Worm (Caenorhabditis elegans) whole organism, mixed stage, embryonic: ENCODE measurements around the gene cfim-2.

Experiments
- bed-3 ChIP-seq: fragments of 200-800 bp; sonication (Bioruptor generic); optimal IDR thresholded peaks from 3 replicates; lab custom pipeline; 2018; ENCODE audit warnings: mild to moderate bottlenecking, missing genetic modification characterization, moderate library complexity, missing compliant biosample characterization
- blmp-1 ChIP-seq: fragments of 150-350 bp; optimal IDR thresholded peaks from 2 replicates; lab custom pipeline; 2014; ENCODE audit warnings: missing biosample characterization, missing genetic modification characterization
- ceh-39 ChIP-seq: fragments of 150-350 bp; optimal IDR thresholded peaks from 2 replicates; lab custom pipeline; 2014; ENCODE audit warnings: missing biosample characterization, missing genetic modification characterization
- ceh-43 ChIP-seq: fragments of 200-800 bp; sonication (Bioruptor generic); optimal IDR thresholded peaks from 2 replicates; lab custom pipeline; 2018; ENCODE audit warnings: mild to moderate bottlenecking, missing genetic modification characterization, moderate library complexity, missing compliant biosample characterization
- ceh-83 ChIP-seq: fragments of 200-800 bp; sonication (Bioruptor generic); optimal IDR thresholded peaks from 2 replicates; lab custom pipeline; 2018; ENCODE audit warnings: mild to moderate bottlenecking, missing genetic modification characterization, missing compliant biosample characterization
- ces-1 ChIP-seq: fragments of 150-350 bp; optimal IDR thresholded peaks from 2 replicates; lab custom pipeline; 2014; ENCODE audit warnings: missing biosample characterization, missing genetic modification reagents, missing genetic modification characterization
- cnd-1 ChIP-seq: fragments of 200-800 bp; sonication (Bioruptor generic); optimal IDR thresholded peaks from 2 replicates; lab custom pipeline; 2018; ENCODE audit warnings: mild to moderate bottlenecking, missing genetic modification characterization, missing compliant biosample characterization
- elt-1 ChIP-seq: sonication (generic microtip); optimal IDR thresholded peaks from 2 replicates; lab custom pipeline; 2017; ENCODE audit warnings: missing genetic modification characterization, mild to moderate bottlenecking, missing compliant biosample characterization, antibody characterized with exemption, moderate library complexity, borderline replicate concordance; ENCODE audit not compliant: insufficient read depth
- elt-3 ChIP-seq: fragments of 150-350 bp; optimal IDR thresholded peaks from 2 replicates; lab custom pipeline; 2014; ENCODE audit warnings: missing biosample characterization, missing genetic modification characterization
- flh-1 ChIP-seq: fragments of 200-800 bp; sonication (Bioruptor generic); optimal IDR thresholded peaks from 2 replicates; lab custom pipeline; 2018; ENCODE audit warnings: mild to moderate bottlenecking, missing genetic modification characterization, moderate library complexity, missing compliant biosample characterization
- ham-2 ChIP-seq: fragments of 200-800 bp; sonication (Bioruptor generic); optimal IDR thresholded peaks from 2 replicates; lab custom pipeline; 2018; ENCODE audit warnings: mild to moderate bottlenecking, missing genetic modification characterization, missing compliant biosample characterization
- hlh-1 ChIP-seq: fragments of 150-350 bp; optimal IDR thresholded peaks from 2 replicates; lab custom pipeline; 2014; ENCODE audit warnings: missing biosample characterization, missing genetic modification reagents, missing genetic modification characterization
- lin-13 ChIP-seq: fragments of 150-350 bp; optimal IDR thresholded peaks from 2 replicates; lab custom pipeline; 2014; ENCODE audit warnings: missing biosample characterization, missing genetic modification characterization
- lin-32 ChIP-seq: fragments of 200-800 bp; sonication (Bioruptor generic); optimal IDR thresholded peaks from 2 replicates; lab custom pipeline; 2018; ENCODE audit warnings: mild to moderate bottlenecking, missing genetic modification characterization, missing compliant biosample characterization
- lsy-2 ChIP-seq: fragments of 150-350 bp; optimal IDR thresholded peaks from 2 replicates; lab custom pipeline; 2014; ENCODE audit warnings: missing biosample characterization, missing genetic modification characterization
- mab-5 ChIP-seq: fragments of 150-350 bp; optimal IDR thresholded peaks from 2 replicates; lab custom pipeline; 2014; ENCODE audit warnings: missing biosample characterization, missing genetic modification characterization
- mep-1 ChIP-seq: fragments of 150-350 bp; optimal IDR thresholded peaks from 2 replicates; lab custom pipeline; 2017; ENCODE audit warnings: missing biosample characterization, missing genetic modification reagents, missing genetic modification characterization, inconsistent platforms
- mls-2 ChIP-seq: sonication (generic microtip); optimal IDR thresholded peaks from 2 replicates; lab custom pipeline; 2016; ENCODE audit warnings: mild to moderate bottlenecking, missing genetic modification characterization, moderate library complexity, missing compliant biosample characterization
- nhr-12 ChIP-seq: fragments of 150-350 bp; optimal IDR thresholded peaks from 2 replicates; lab custom pipeline; 2014; ENCODE audit warnings: missing biosample characterization, missing genetic modification characterization
- nhr-237 ChIP-seq: fragments of 150-350 bp; optimal IDR thresholded peaks from 2 replicates; lab custom pipeline; 2014; ENCODE audit warnings: missing biosample characterization, missing genetic modification characterization
- nhr-28 ChIP-seq: fragments of 150-350 bp; optimal IDR thresholded peaks from 2 replicates; lab custom pipeline; 2014; ENCODE audit warnings: missing biosample characterization, missing genetic modification characterization
- nhr-76 ChIP-seq: sonication (generic microtip); optimal IDR thresholded peaks from 2 replicates; lab custom pipeline; 2017; ENCODE audit warnings: missing biosample characterization, missing genetic modification characterization
- pha-4 ChIP-seq: fragments of 150-350 bp; optimal IDR thresholded peaks from 2 replicates; lab custom pipeline; 2018; ENCODE audit warnings: missing biosample characterization, missing genetic modification reagents, missing genetic modification characterization
- sem-2 ChIP-seq: fragments of 200-800 bp; sonication (Bioruptor generic); optimal IDR thresholded peaks from 2 replicates; lab custom pipeline; 2018; ENCODE audit warnings: mild to moderate bottlenecking, missing genetic modification characterization, missing compliant biosample characterization
- sptf-1 ChIP-seq: sonication (generic microtip); optimal IDR thresholded peaks from 2 replicates; lab custom pipeline; 2017; ENCODE audit warnings: mild to moderate bottlenecking, missing genetic modification characterization, moderate library complexity, missing compliant biosample characterization
- tbx-8 ChIP-seq: fragments of 200-800 bp; sonication (Bioruptor generic); optimal IDR thresholded peaks from 2 replicates; lab custom pipeline; 2018; ENCODE audit warnings: mild to moderate bottlenecking, missing genetic modification characterization, moderate library complexity, missing compliant biosample characterization
- unc-120 ChIP-seq: sonication (generic microtip); optimal IDR thresholded peaks from 2 replicates; lab custom pipeline; 2017; ENCODE audit warnings: missing genetic modification characterization, missing compliant biosample characterization; ENCODE audit not compliant: poor library complexity, severe bottlenecking
- unc-39 ChIP-seq: fragments of 150-350 bp; optimal IDR thresholded peaks from 2 replicates; lab custom pipeline; 2014; ENCODE audit warnings: missing biosample characterization, missing genetic modification characterization
- unc-62 ChIP-seq: fragments of 150-350 bp; optimal IDR thresholded peaks from 2 replicates; lab custom pipeline; 2014; ENCODE audit warnings: missing biosample characterization, missing genetic modification reagents, missing genetic modification characterization
- zip-8 ChIP-seq: fragments of 150-350 bp; optimal IDR thresholded peaks from 2 replicates; lab custom pipeline; 2014; ENCODE audit warnings: missing biosample characterization, missing genetic modification characterization
- ztf-11 ChIP-seq: fragments of 150-350 bp; optimal IDR thresholded peaks from 2 replicates; lab custom pipeline; 2014; ENCODE audit warnings: missing biosample characterization, missing genetic modification characterization

Gene cfim-2

DNA sequence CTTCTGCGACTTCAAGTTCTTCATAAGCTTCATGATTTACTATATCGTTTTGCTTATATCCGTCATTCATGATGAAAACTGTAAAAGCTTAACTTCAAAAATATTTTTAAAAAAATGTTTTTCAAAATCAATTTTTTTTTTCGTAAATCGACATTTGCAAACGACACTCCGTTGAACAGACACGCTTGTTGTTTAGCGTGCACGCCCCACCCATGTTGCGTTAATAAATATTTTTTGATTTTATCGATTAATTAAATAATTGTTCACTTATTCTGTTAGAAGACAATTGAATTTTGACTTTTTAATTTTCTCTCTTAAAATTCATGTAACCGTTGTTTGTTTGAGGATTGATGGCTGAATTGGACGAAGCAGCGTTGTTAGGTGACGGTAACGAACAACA, at the start of gene cfim-2, which contains the start of gene D1046.2:
Gene cfim-2, plus strand, starts transcription at position 335 of the 400 bp plus-strand sequence.
Gene D1046.2, minus strand, starts transcription at position 78 of the 400 bp plus-strand sequence.
- no peak for TF ChIP-seq ceh-83 (GFP tag; lab: Kevin White, UChicago)
- peak; percentile 53 for TF ChIP-seq ces-1 (GFP tag; lab: Kevin White, UChicago)
- TF ChIP-seq ceh-39 (tag; lab: Kevin White, UChicago), result peak; percentile 30
- peak; percentile 12 for TF ChIP-seq lsy-2 (tag; lab: Kevin White, UChicago)

DNA sequence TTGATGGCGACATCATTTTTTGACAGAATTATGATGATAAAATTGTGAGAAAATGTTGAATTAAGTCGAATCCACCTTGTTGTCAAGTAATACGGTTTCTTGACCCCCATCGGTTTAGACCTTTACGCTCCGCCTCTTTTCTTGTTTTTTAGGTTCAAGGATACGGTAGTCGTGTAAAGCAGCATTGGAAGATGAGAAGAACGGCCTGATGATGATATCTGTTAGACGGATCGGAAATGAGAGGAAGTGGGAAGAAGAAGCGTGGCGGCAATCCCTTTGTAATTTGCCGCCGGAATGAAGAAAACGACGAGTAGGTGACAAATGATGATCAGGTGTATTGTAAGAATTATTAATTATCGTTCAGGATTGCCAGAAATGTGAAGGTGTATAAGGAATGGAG, 46.3 kb upstream of the cfim-2 start, which contains the start of gene npax-4:
Gene npax-4, minus strand, starts transcription at position 101 of the 400 bp plus-strand sequence.
- TF ChIP-seq ham-2 (no peak), hlh-1 (tag; lab: Kevin White, UChicago) (no peak), mab-5 (tag; lab: Kevin White, UChicago) (no peak), bed-3 (GFP tag; lab: Kevin White, UChicago) (no peak), nhr-12 (tag; lab: Kevin White, UChicago) (no peak), unc-62 (GFP tag; lab: Kevin White, UChicago) (no peak), mls-2 (tag; lab: Kevin White, UChicago) (no peak), nhr-237 (tag; lab: Kevin White, UChicago) (no peak), sptf-1 (tag; lab: Kevin White, UChicago) (no peak), flh-1 (no peak)

DNA sequence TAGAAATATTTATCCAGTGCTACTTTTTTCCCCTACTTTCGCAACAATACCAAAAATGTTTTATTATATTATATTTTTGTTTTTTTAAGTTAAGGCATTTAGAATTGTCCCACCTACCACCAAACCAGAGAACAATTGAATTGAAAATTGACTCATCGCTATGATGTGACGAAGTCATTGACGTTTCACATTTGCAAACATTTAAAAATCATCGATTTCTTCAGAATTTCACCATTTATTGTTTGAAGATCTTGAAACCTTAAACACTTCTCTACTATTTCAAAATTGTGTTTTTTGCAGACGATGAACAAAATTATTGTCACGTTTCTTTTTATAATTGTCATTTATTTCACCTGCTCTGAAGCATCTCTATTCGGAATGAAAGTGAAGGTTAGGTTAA, 44.9 kb upstream of the cfim-2 start, which contains the start of gene C09G9.8:
Gene C09G9.8, plus strand, starts transcription at position 301 of the 400 bp plus-strand sequence.
- TF ChIP-seq ceh-43 (GFP tag; lab: Kevin White, UChicago) (no peak), nhr-76 (tag; lab: Kevin White, UChicago) (no peak), nhr-237 (tag; lab: Kevin White, UChicago) (no peak), sem-2 (GFP tag; lab: Kevin White, UChicago) (no peak), mab-5 (tag; lab: Kevin White, UChicago) (no peak), ceh-39 (tag; lab: Kevin White, UChicago) (no peak), tbx-8 (GFP tag; lab: Kevin White, UChicago) (no peak), mls-2 (tag; lab: Kevin White, UChicago) (no peak)

DNA sequence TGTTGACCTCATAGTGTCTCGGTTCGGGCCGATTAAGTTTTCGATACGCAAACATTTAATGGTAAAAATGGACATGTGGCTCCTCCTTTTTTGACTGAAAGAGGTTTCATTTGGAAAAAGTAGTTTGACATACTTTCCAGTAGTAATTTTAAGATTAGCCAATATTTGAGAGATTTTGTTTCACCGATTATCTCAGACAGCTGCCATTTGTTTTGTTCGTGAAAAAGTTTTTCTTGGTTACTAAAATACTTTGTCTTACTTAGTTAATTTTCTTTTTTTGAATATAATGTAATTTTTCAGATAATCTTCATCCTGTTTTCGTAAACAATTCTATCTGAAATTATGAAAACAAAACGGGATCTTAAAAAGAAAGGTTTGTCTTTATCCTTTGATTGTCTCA, 39.9 kb upstream of the cfim-2 start, which contains the start of gene C09G9.5:
Gene C09G9.5, plus strand, starts transcription at position 301 of the 400 bp plus-strand sequence.
- no peak for TF ChIP-seq elt-1 (tag; lab: Kevin White, UChicago)
- no peak for TF ChIP-seq sem-2 (GFP tag; lab: Kevin White, UChicago)
- TF ChIP-seq nhr-76 (tag; lab: Kevin White, UChicago), result no peak
- no peak for TF ChIP-seq nhr-237 (tag; lab: Kevin White, UChicago)
- TF ChIP-seq lsy-2 (tag; lab: Kevin White, UChicago), result no peak

DNA sequence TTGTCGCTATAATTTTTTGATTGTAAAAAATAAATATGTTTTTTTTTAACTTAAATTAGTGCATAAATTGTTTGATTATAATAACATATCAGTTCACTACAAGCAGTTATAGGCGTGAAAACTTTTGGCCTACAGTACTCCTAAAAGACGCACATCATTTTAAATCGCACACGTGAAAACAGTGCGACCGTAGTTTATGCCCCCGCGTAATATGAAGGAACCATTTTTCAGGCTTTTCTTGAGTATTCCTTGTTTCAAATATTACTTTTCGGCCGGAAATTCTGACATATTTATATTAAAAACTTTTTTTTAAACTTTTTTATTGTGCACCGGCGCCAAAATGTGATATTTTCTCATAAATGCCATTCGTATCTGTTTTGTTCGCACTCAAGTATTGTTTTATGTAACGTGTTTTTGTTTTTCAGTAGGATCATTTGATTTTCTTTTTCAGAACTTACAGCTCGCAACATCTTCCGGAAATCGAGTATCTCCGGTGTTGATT, 37.5 kb upstream of the cfim-2 start, which contains the start of gene oma-1:
Gene oma-1, plus strand, starts transcription at position 452 of the 502 bp plus-strand sequence.
- TF ChIP-seq nhr-28 (tag; lab: Kevin White, UChicago) (no peak), elt-3 (no peak), lin-32 (GFP tag; lab: Kevin White, UChicago) (no peak), unc-120 (no peak), sptf-1 (tag; lab: Kevin White, UChicago) (no peak), ces-1 (GFP tag; lab: Kevin White, UChicago) (no peak), lin-13 (tag; lab: Kevin White, UChicago) (no peak)
- TF ChIP-seq, all 35 proteins: peak for 0

DNA sequence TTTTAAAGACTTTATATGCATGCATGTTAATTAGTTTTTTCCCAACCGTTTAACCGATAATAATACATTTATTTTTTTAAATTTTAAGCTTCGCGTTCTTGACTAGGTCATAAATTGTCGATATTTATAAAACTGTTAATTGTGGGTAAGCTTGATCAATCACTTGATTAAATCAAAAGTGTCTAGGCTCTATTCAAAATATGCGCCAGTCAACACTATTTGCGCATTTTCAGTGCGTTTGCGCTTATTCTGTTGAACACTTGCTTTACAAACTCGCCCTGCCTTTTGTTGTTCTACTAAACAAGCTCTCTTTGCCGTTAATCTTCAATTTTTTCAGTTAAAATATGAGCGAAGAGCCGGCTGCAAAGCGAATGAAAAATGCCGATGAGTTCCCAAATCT, 35.0 kb upstream of the cfim-2 start, which contains the start of gene spr-2:
Gene spr-2, plus strand, starts transcription at position 332 of the 400 bp plus-strand sequence.
- TF ChIP-seq cnd-1 (tag; lab: Kevin White, UChicago), result no peak
- no peak for TF ChIP-seq nhr-12 (tag; lab: Kevin White, UChicago)
- peak; percentile 83 for TF ChIP-seq ces-1 (GFP tag; lab: Kevin White, UChicago)
- TF ChIP-seq ceh-43 (GFP tag; lab: Kevin White, UChicago), result no peak
- no peak for TF ChIP-seq blmp-1 (tag; lab: Kevin White, UChicago)
- TF ChIP-seq ham-2, result peak; percentile 38
- TF ChIP-seq lin-32 (GFP tag; lab: Kevin White, UChicago), result no peak
- no peak for TF ChIP-seq sptf-1 (tag; lab: Kevin White, UChicago)
- no peak for TF ChIP-seq tbx-8 (GFP tag; lab: Kevin White, UChicago)
- TF ChIP-seq pha-4 (tag; lab: Kevin White, UChicago), result peak; percentile 55
- TF ChIP-seq nhr-76 (tag; lab: Kevin White, UChicago), result no peak
- TF ChIP-seq mab-5 (tag; lab: Kevin White, UChicago), result no peak
- no peak for TF ChIP-seq ztf-11 (tag; lab: Kevin White, UChicago)
- no peak for TF ChIP-seq nhr-237 (tag; lab: Kevin White, UChicago)
- no peak for TF ChIP-seq lsy-2 (tag; lab: Kevin White, UChicago)
- TF ChIP-seq bed-3 (GFP tag; lab: Kevin White, UChicago), result no peak
- no peak for TF ChIP-seq ceh-39 (tag; lab: Kevin White, UChicago)
- TF ChIP-seq nhr-28 (tag; lab: Kevin White, UChicago), result no peak
- no peak for TF ChIP-seq unc-120
- no peak for TF ChIP-seq elt-1 (tag; lab: Kevin White, UChicago)
- peak; percentile 5 for TF ChIP-seq lin-13 (tag; lab: Kevin White, UChicago)
- TF ChIP-seq zip-8 (tag; lab: Kevin White, UChicago), result no peak
- no peak for TF ChIP-seq unc-62 (GFP tag; lab: Kevin White, UChicago)
- no peak for TF ChIP-seq flh-1
- no peak for TF ChIP-seq elt-3
- TF ChIP-seq unc-39, result no peak
- no peak for TF ChIP-seq sem-2 (GFP tag; lab: Kevin White, UChicago)
- TF ChIP-seq mep-1, result peak; percentile 59
